Worm (Caenorhabditis elegans) whole organism, L3 larva: Measurements from ENCODE around the gene F57C2.4.

Source experiments
- R02D3.7 ChIP-seq: fragments of 150-350 bp; optimal IDR thresholded peaks from 2 replicates; lab custom pipeline; 2014; ENCODE audit warnings: missing biosample characterization, missing genetic modification characterization
- aly-2 ChIP-seq: fragments of 150-350 bp; optimal IDR thresholded peaks from 2 replicates; lab custom pipeline; 2014; ENCODE audit warnings: missing biosample characterization, missing genetic modification characterization
- ama-1 ChIP-seq: fragments of 150-350 bp; optimal IDR thresholded peaks from 2 replicates; lab custom pipeline; 2018
- ceh-16 ChIP-seq: sonication (generic microtip); optimal IDR thresholded peaks from 2 replicates; lab custom pipeline; 2017; ENCODE audit warnings: missing biosample characterization, missing genetic modification characterization
- ceh-82 ChIP-seq: fragments of 150-350 bp; optimal IDR thresholded peaks from 2 replicates; lab custom pipeline; 2014; ENCODE audit warnings: missing biosample characterization, missing genetic modification characterization
- ceh-9 ChIP-seq: sonication (generic microtip); optimal IDR thresholded peaks from 2 replicates; lab custom pipeline; 2018; ENCODE audit warnings: missing biosample characterization, missing genetic modification characterization
- daf-12 ChIP-seq: fragments of 150-350 bp; optimal IDR thresholded peaks from 2 replicates; lab custom pipeline; 2014; ENCODE audit warnings: missing biosample characterization, missing genetic modification reagents, missing genetic modification characterization
- egl-27 ChIP-seq: sonication (generic microtip); optimal IDR thresholded peaks from 4 replicates; lab custom pipeline; 2017; ENCODE audit warnings: missing biosample characterization, missing genetic modification reagents, missing genetic modification characterization
- egl-5 ChIP-seq: fragments of 150-350 bp; optimal IDR thresholded peaks from 2 replicates; lab custom pipeline; 2017; ENCODE audit warnings: missing biosample characterization, missing genetic modification reagents, missing genetic modification characterization, inconsistent platforms
- elt-2 ChIP-seq: sonication (generic microtip); optimal IDR thresholded peaks from 2 replicates; lab custom pipeline; 2016; ENCODE audit warnings: missing genetic modification reagents, mild to moderate bottlenecking, missing genetic modification characterization, missing compliant biosample characterization
- eor-1 ChIP-seq, 2 experiments: fragments of 150-350 bp; optimal IDR thresholded peaks; 2 replicates each; lab custom pipeline; 2014 to 2018; ENCODE audit warnings: missing biosample characterization in 2 of 2, missing genetic modification characterization in 2 of 2
- fos-1 ChIP-seq: fragments of 150-350 bp; optimal IDR thresholded peaks from 2 replicates; lab custom pipeline; 2014; ENCODE audit warnings: missing biosample characterization, missing genetic modification characterization
- hmg-11 ChIP-seq: sonication (generic microtip); optimal IDR thresholded peaks from 2 replicates; lab custom pipeline; 2016; ENCODE audit warnings: missing genetic modification characterization, missing compliant biosample characterization
- jun-1 ChIP-seq: fragments of 150-350 bp; optimal IDR thresholded peaks from 2 replicates; lab custom pipeline; 2014; ENCODE audit warnings: missing biosample characterization, missing genetic modification reagents, missing genetic modification characterization
- lin-15B ChIP-seq: fragments of 150-350 bp; optimal IDR thresholded peaks from 2 replicates; lab custom pipeline; 2014; ENCODE audit warnings: missing biosample characterization, missing genetic modification characterization
- lin-39 ChIP-seq: fragments of 150-350 bp; optimal IDR thresholded peaks from 2 replicates; lab custom pipeline; 2018; ENCODE audit warnings: missing biosample characterization, missing genetic modification reagents, missing genetic modification characterization
- lsy-12 ChIP-seq: sonication (generic microtip); optimal IDR thresholded peaks from 2 replicates; lab custom pipeline; 2016; ENCODE audit warnings: mild to moderate bottlenecking, missing genetic modification characterization, missing compliant biosample characterization
- mdl-1 ChIP-seq: fragments of 150-350 bp; optimal IDR thresholded peaks from 2 replicates; lab custom pipeline; 2014; ENCODE audit warnings: missing biosample characterization, missing genetic modification characterization
- mml-1 ChIP-seq: fragments of 150-350 bp; sonication (generic microtip); optimal IDR thresholded peaks from 3 replicates; lab custom pipeline; 2014; ENCODE audit warnings: missing biosample characterization, missing genetic modification characterization
- nfya-1 ChIP-seq: sonication (generic microtip); optimal IDR thresholded peaks from 2 replicates; lab custom pipeline; 2017; ENCODE audit warnings: missing genetic modification characterization, mild to moderate bottlenecking, missing compliant biosample characterization, antibody characterized with exemption, moderate library complexity; ENCODE audit not compliant: insufficient read depth
- nhr-11 ChIP-seq: fragments of 150-350 bp; optimal IDR thresholded peaks from 2 replicates; lab custom pipeline; 2014; ENCODE audit warnings: missing biosample characterization, missing genetic modification characterization
- nhr-12 ChIP-seq: fragments of 150-350 bp; optimal IDR thresholded peaks from 2 replicates; lab custom pipeline; 2014; ENCODE audit warnings: missing biosample characterization, missing genetic modification characterization
- nhr-237 ChIP-seq: fragments of 150-350 bp; optimal IDR thresholded peaks from 2 replicates; lab custom pipeline; 2014; ENCODE audit warnings: missing biosample characterization, missing genetic modification characterization
- nhr-28 ChIP-seq: fragments of 150-350 bp; optimal IDR thresholded peaks from 2 replicates; lab custom pipeline; 2014; ENCODE audit warnings: missing biosample characterization, missing genetic modification characterization
- nhr-67 ChIP-seq: fragments of 150-350 bp; optimal IDR thresholded peaks from 2 replicates; lab custom pipeline; 2014; ENCODE audit warnings: missing biosample characterization, missing genetic modification characterization
- nhr-76 ChIP-seq: fragments of 150-350 bp; sonication (generic microtip); optimal IDR thresholded peaks from 5 replicates; lab custom pipeline; 2014; ENCODE audit warnings: missing biosample characterization, missing genetic modification characterization
- nhr-77 ChIP-seq: fragments of 150-350 bp; optimal IDR thresholded peaks from 2 replicates; lab custom pipeline; 2014; ENCODE audit warnings: missing biosample characterization, missing genetic modification characterization
- pha-4 ChIP-seq: fragments of 150-350 bp; optimal IDR thresholded peaks from 2 replicates; lab custom pipeline; 2014; ENCODE audit warnings: missing biosample characterization, missing genetic modification reagents, missing genetic modification characterization
- pqm-1 ChIP-seq: fragments of 150-350 bp; optimal IDR thresholded peaks from 2 replicates; lab custom pipeline; 2017; ENCODE audit warnings: missing biosample characterization, missing genetic modification characterization, inconsistent platforms
- sea-2 ChIP-seq: fragments of 150-350 bp; sonication (generic microtip); optimal IDR thresholded peaks from 4 replicates; lab custom pipeline; 2014; ENCODE audit warnings: missing biosample characterization, missing genetic modification reagents, missing genetic modification characterization
- skn-1 ChIP-seq: fragments of 150-350 bp; optimal IDR thresholded peaks from 2 replicates; lab custom pipeline; 2014; ENCODE audit warnings: missing biosample characterization, missing genetic modification characterization
- tbx-2 ChIP-seq: sonication (generic microtip); optimal IDR thresholded peaks from 2 replicates; lab custom pipeline; 2016; ENCODE audit warnings: mild to moderate bottlenecking, missing genetic modification characterization, missing compliant biosample characterization
- unc-39 ChIP-seq: sonication (generic microtip); optimal IDR thresholded peaks from 4 replicates; lab custom pipeline; 2017; ENCODE audit warnings: missing biosample characterization, missing genetic modification characterization
- unc-62 ChIP-seq: fragments of 150-350 bp; sonication (generic microtip); optimal IDR thresholded peaks from 4 replicates; lab custom pipeline; 2014; ENCODE audit warnings: missing biosample characterization, missing genetic modification reagents, missing genetic modification characterization
- ztf-4 ChIP-seq: fragments of 150-350 bp; optimal IDR thresholded peaks from 2 replicates; lab custom pipeline; 2014; ENCODE audit warnings: missing biosample characterization, missing genetic modification characterization

Gene F57C2.4

ce11 chrII:14502997-14503396, 22.1 kb upstream of the F57C2.4 start, which contains the start of gene K10H10.6:
Gene K10H10.6, plus strand, starts transcription at chrII:14503297.
- TF ChIP-seq mdl-1 (tag; lab: Kevin White, UChicago) (no peak), ceh-82 (tag; lab: Kevin White, UChicago) (no peak), egl-5 (no peak), lsy-12 (tag; lab: Kevin White, UChicago) (no peak), nhr-77 (tag; lab: Kevin White, UChicago) (no peak), nhr-67 (tag; lab: Kevin White, UChicago) (no peak), jun-1 (tag; lab: Kevin White, UChicago) (no peak), tbx-2 (tag; lab: Kevin White, UChicago) (no peak), ama-1 (lab: Kevin White, UChicago) (no peak)

DNA sequence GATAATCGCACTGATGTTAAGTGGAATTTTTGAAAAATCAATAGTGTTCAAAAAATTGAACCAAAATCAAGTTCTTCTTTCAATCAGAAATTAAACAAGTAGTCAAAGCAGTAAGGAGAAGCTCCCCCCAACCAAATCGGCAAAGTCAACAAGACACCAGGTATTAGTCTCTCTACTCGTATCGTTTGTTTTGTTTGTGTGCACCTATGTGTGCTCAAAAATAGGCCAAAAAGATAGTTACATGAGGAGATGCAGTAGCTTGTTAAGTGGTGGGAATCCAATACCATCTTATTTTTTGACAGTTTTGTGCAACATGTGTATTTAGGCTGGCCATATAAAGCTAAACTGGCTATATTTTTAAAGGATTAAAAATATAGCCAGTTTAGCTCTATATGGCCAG, 18.9 kb upstream of the F57C2.4 start, which contains the start of gene K10H10.12:
Gene K10H10.12, minus strand, starts transcription at position 101 of the 400 bp plus-strand sequence.
- TF ChIP-seq pqm-1 (no peak), pha-4 (tag; lab: Kevin White, UChicago) (peak; percentile 41), egl-5 (no peak), ceh-9 (tag; lab: Kevin White, UChicago) (no peak)

DNA sequence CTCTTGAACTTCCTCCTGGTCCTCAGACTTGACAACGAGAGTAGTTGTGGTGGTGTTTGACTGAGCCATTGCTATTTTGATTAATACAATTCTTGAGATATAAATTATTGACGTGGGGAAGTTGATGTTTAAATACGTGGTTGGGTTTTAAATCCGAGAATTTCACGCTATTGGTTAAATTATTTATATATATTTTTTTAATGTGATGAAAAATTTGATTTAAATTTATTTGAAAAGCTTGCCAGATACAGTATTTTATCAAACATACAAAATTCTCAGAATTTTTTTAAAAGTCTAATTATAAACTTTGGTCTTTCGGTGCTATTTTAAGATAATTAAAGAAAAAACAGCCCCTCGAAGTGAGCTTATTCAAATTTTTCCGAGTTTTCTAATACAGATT, 17.6 kb upstream of the F57C2.4 start, which contains the start of the genes K10H10.7 and K10H10.10:
Gene K10H10.7, minus strand, starts transcription at position 101 of the 400 bp plus-strand sequence.
Gene K10H10.10, plus strand, starts transcription at position 204 of the 400 bp plus-strand sequence.
- TF ChIP-seq unc-39 (tag; lab: Kevin White, UChicago) (no peak), mml-1 (tag; lab: Kevin White, UChicago) (no peak), nhr-11 (no peak), egl-27 (tag; lab: Kevin White, UChicago) (no peak), pha-4 (tag; lab: Kevin White, UChicago) (no peak), nhr-67 (tag; lab: Kevin White, UChicago) (no peak), sea-2 (GFP tag; lab: Kevin White, UChicago) (no peak), daf-12 (no peak), mdl-1 (tag; lab: Kevin White, UChicago) (no peak), nhr-28 (tag; lab: Kevin White, UChicago) (no peak), nfya-1 (tag; lab: Kevin White, UChicago) (no peak), lsy-12 (tag; lab: Kevin White, UChicago) (no peak), lin-39 (no peak), nhr-237 (no peak), nhr-76 (tag; lab: Kevin White, UChicago) (no peak), ceh-82 (tag; lab: Kevin White, UChicago) (no peak)

ce11 chrII:14510162-14510561, 15.0 kb upstream of the F57C2.4 start:
- TF ChIP-seq R02D3.7 (tag; lab: Kevin White, UChicago) (no peak), elt-2 (tag; lab: Kevin White, UChicago) (peak; percentile 54)

DNA sequence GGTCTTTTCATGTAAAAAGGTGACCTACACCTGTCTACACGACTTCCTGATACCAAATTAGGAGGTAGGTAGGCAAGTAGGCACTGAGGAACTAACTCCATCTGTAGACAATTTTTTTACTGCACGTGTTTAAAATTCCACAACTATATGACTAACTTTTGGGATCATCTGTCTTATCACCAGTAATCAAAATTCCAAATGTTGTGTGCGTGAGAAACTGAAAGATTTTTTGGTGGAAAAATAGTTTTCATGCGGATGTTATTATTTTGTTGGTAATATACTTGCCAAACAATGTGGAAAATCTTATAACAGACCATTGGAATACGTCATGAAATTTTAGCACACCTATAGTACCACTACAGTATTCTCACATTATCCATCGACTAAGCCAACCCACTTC, 13.9 kb upstream of the F57C2.4 start, which contains the start of gene K10H10.13:
Gene K10H10.13, minus strand, starts transcription at position 101 of the 400 bp plus-strand sequence.
- TF ChIP-seq hmg-11 (no peak), ceh-82 (tag; lab: Kevin White, UChicago) (no peak), mml-1 (tag; lab: Kevin White, UChicago) (no peak), unc-62 (GFP tag; lab: Kevin White, UChicago) (no peak), lin-15B (tag; lab: Kevin White, UChicago) (no peak), nhr-237 (no peak), pha-4 (tag; lab: Kevin White, UChicago) (no peak), egl-5 (no peak), nhr-11 (no peak), nhr-12 (tag; lab: Kevin White, UChicago) (no peak)

DNA sequence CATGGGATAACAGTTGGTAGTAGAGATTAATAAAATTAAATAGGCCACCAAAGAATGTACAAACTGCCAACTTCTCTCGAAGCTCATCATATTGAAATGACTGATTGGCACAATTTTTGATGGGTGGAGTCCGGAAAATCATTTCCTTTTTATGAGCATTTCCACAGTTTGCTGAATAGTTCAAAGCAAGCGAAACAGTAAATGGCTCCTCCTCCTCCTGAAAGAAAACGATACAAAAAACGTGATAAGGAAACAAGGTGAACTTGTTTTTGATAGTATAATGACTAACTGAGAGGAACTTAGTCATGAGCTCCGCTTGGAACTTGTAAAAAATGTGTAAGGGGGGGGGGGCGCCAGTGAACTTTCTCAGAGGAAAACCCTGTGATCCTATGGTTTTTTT, 10.1 kb upstream of the F57C2.4 start, which contains the start of gene K10H10.9:
Gene K10H10.9, minus strand, starts transcription at position 101 of the 400 bp plus-strand sequence.
- no peak for TF ChIP-seq unc-62 (GFP tag; lab: Kevin White, UChicago)
- no peak for TF ChIP-seq unc-39 (tag; lab: Kevin White, UChicago)
- TF ChIP-seq lin-15B (tag; lab: Kevin White, UChicago), result no peak
- no peak for TF ChIP-seq nhr-11
- TF ChIP-seq tbx-2 (tag; lab: Kevin White, UChicago), result no peak
- TF ChIP-seq pqm-1, result no peak
- no peak for TF ChIP-seq aly-2
- TF ChIP-seq ceh-16 (tag; lab: Kevin White, UChicago), result no peak
- TF ChIP-seq fos-1 (tag; lab: Kevin White, UChicago), result no peak
- no peak for TF ChIP-seq ztf-4 (tag; lab: Kevin White, UChicago)
- TF ChIP-seq eor-1 (tag; optimal IDR thresholded peaks at IDR 0.05; lab: Kevin White, UChicago), result no peak
- TF ChIP-seq daf-12, result no peak
- no peak for TF ChIP-seq skn-1
- TF ChIP-seq, all 47 proteins: peak for 0
